Fruit fly (Drosophila melanogaster): ENCODE data around the gene Spase22-23.

Spase22-23 gene

DNA sequence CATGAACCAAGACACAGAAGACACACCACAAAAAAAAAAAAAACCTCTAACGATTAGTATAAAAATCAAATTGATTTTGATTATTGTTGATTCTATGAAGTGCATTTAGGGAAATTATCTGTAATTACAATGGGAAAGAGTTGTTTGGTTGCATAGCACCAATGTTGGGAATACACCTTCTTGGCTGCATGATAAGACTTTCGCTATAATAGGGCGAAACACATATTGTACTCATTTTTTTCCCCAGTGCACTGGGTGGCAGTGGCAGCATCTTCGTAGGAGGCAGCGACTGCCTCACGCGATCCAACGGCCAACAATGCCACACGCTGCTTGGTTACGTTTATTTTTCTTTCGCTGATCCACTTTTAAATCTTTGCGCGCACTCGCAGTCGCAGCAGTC lies 25.8 kb downstream of the Spase22-23 start (continued):
- TF ChIP-seq Hr39 (GFP tag; optimal IDR thresholded peaks at IDR 0.05) = peak; percentile 19
- TF ChIP-seq CG15336 (GFP tag; IDR thresholded peaks at IDR 0.05) = peak; percentile 68
- TF ChIP-seq Eip93F (GFP tag; optimal IDR thresholded peaks at IDR 0.05) = no peak
- no peak for TF ChIP-seq Sox102F (GFP tag; optimal IDR thresholded peaks at IDR 0.05)
- peak; percentile 82 for TF ChIP-seq Hr4 (GFP tag; optimal IDR thresholded peaks at IDR 0.05)
- peak; percentile 40 for TF ChIP-seq pdm3 (GFP tag; optimal IDR thresholded peaks at IDR 0.05)
- peak; percentile 66 for TF ChIP-seq dac (GFP tag; optimal IDR thresholded peaks at IDR 0.05)
- TF ChIP-seq lz (GFP tag; optimal IDR thresholded peaks at IDR 0.05) = peak; percentile 5
- TF ChIP-seq Sox15 (GFP tag; optimal IDR thresholded peaks at IDR 0.05) = no peak
- peak; percentile 28 for TF ChIP-seq Lpt (GFP tag; optimal IDR thresholded peaks at IDR 0.05)
- TF ChIP-seq Eip75B (GFP tag; optimal IDR thresholded peaks at IDR 0.05) = peak; percentile 16
- TF ChIP-seq esn (GFP tag; optimal IDR thresholded peaks at IDR 0.05) = no peak
- no peak for TF ChIP-seq CG9139 (GFP tag; optimal IDR thresholded peaks at IDR 0.05)
- TF ChIP-seq achi (GFP tag; optimal IDR thresholded peaks at IDR 0.05) = peak; percentile 34
- TF ChIP-seq Ets21C (GFP tag; optimal IDR thresholded peaks at IDR 0.05) = no peak
- no peak for TF ChIP-seq salr (GFP tag; optimal IDR thresholded peaks at IDR 0.05)
- TF ChIP-seq CG8632 (GFP tag; optimal IDR thresholded peaks at IDR 0.05) = no peak
- peak; percentile 12 for TF ChIP-seq CG34406 (GFP tag; optimal IDR thresholded peaks at IDR 0.05)

DNA sequence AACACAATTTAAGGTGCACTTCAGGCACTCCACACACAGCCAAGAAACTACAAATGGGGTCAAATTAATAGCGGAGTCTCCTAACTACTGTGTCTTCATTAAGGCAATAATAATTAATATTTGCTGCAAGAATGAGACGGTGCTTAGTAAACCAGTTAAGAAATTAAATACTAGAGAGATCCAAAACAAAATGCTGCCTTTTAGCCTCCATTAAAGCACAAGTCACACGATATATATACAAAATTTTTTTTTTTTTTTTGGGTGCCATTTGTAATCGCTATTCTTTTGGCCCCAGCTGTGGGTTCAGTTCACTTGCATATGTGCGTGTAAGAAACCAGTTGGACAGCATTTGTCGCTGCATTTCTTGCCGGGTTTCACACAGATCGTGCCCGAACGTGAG lies 26.4 kb downstream of the Spase22-23 start:
- TF ChIP-seq Gug (GFP tag; IDR thresholded peaks at IDR 0.05) (peak; percentile 80), CG11294 (GFP tag; IDR thresholded peaks at IDR 0.05) (peak; percentile 63; the same call in 1 of the 2 replicates), esn (GFP tag; optimal IDR thresholded peaks at IDR 0.05) (peak; percentile 89), Smox (GFP tag; optimal IDR thresholded peaks at IDR 0.05) (peak; percentile 81), cyc (GFP tag; optimal IDR thresholded peaks at IDR 0.05) (peak; percentile 76), dsx (GFP tag; optimal IDR thresholded peaks at IDR 0.05; ENCODE audit: poor library complexity, severe bottlenecking) (peak; percentile 72), CG8119 (GFP tag; IDR thresholded peaks at IDR 0.05) (peak; percentile 94), CG10631 (GFP tag; optimal IDR thresholded peaks at IDR 0.05) (peak; percentile 79), fd85E (GFP tag; optimal IDR thresholded peaks at IDR 0.05) (peak; percentile 52), vri (GFP tag; optimal IDR thresholded peaks at IDR 0.05) (peak; percentile 78), Sox15 (GFP tag; optimal IDR thresholded peaks at IDR 0.05) (peak; percentile 79), CG9139 (GFP tag; optimal IDR thresholded peaks at IDR 0.05) (peak; percentile 26), CG7368 (GFP tag; optimal IDR thresholded peaks at IDR 0.05) (peak; percentile 79), CG3919 (GFP tag; optimal IDR thresholded peaks at IDR 0.05) (peak; percentile 89), CG11762 (GFP tag; optimal IDR thresholded peaks at IDR 0.05; ENCODE audit: insufficient read depth) (peak; percentile 85), OdsH (GFP tag; optimal IDR thresholded peaks at IDR 0.05) (peak; percentile 88), CG15336 (GFP tag; IDR thresholded peaks at IDR 0.05) (peak; percentile 94), CG6854 (GFP tag; optimal IDR thresholded peaks at IDR 0.05) (peak; percentile 77), lz (GFP tag; optimal IDR thresholded peaks at IDR 0.05) (peak; percentile 84), Met (GFP tag; optimal IDR thresholded peaks at IDR 0.05) (peak; percentile 90), Blimp-1 (GFP tag; optimal IDR thresholded peaks at IDR 0.05) (peak; percentile 31), CG31627 (GFP tag; optimal IDR thresholded peaks at IDR 0.05) (peak; percentile 81), Ets96B (tag; optimal IDR thresholded peaks at IDR 0.05) (peak; percentile 58), topi (GFP tag; optimal IDR thresholded peaks at IDR 0.05) (peak; percentile 89), Hr39 (GFP tag; optimal IDR thresholded peaks at IDR 0.05) (peak; percentile 83), CG8632 (GFP tag; optimal IDR thresholded peaks at IDR 0.05) (peak; percentile 85), CG6792 (GFP tag; optimal IDR thresholded peaks at IDR 0.05) (peak; percentile 84), acj6 (GFP tag; optimal IDR thresholded peaks at IDR 0.05) (peak; percentile 85), CG3032 (tag; optimal IDR thresholded peaks at IDR 0.05) (peak; percentile 71), Hr4 (GFP tag; optimal IDR thresholded peaks at IDR 0.05) (peak; percentile 92), achi (GFP tag; optimal IDR thresholded peaks at IDR 0.05) (peak; percentile 86), eg (GFP tag; IDR thresholded peaks at IDR 0.05) (peak; percentile 84), CG6808 (GFP tag; optimal IDR thresholded peaks at IDR 0.05) (peak; percentile 80), CG6163 (GFP tag; IDR thresholded peaks at IDR 0.05) (peak; percentile 80), svp (GFP tag) (peak; percentile 94), ss (GFP tag; optimal IDR thresholded peaks at IDR 0.05) (peak; percentile 82 to 86), Hr38 (GFP tag; optimal IDR thresholded peaks at IDR 0.05) (no peak), CG32006 (GFP tag; optimal IDR thresholded peaks at IDR 0.05) (peak; percentile 90), Eip75B (GFP tag; optimal IDR thresholded peaks at IDR 0.05) (peak; percentile 88), Eip78C (GFP tag) (peak; percentile 98), salr (GFP tag; optimal IDR thresholded peaks at IDR 0.05) (peak; percentile 18 to 76), dac (GFP tag; optimal IDR thresholded peaks at IDR 0.05) (peak; percentile 80), CG34406 (GFP tag; optimal IDR thresholded peaks at IDR 0.05) (peak; percentile 84)
